Worm (Caenorhabditis elegans) whole organism, L3 larva: ENCODE data around the gene dsc-1.

Experiments used
- R02D3.7 ChIP-seq: fragments of 150-350 bp; optimal IDR thresholded peaks from 2 replicates; lab custom pipeline; 2014; ENCODE audit warnings: missing biosample characterization, missing genetic modification characterization
- ZK546.5 ChIP-seq: sonication (generic microtip); optimal IDR thresholded peaks from 2 replicates; lab custom pipeline; 2017; ENCODE audit warnings: missing biosample characterization, missing genetic modification characterization
- ama-1 ChIP-seq: fragments of 150-350 bp; optimal IDR thresholded peaks from 2 replicates; lab custom pipeline; 2018
- ceh-16 ChIP-seq: sonication (generic microtip); optimal IDR thresholded peaks from 2 replicates; lab custom pipeline; 2017; ENCODE audit warnings: missing biosample characterization, missing genetic modification characterization
- ceh-28 ChIP-seq: fragments of 150-350 bp; optimal IDR thresholded peaks from 2 replicates; lab custom pipeline; 2014; ENCODE audit warnings: missing biosample characterization, missing genetic modification reagents, missing genetic modification characterization
- ceh-82 ChIP-seq: fragments of 150-350 bp; optimal IDR thresholded peaks from 2 replicates; lab custom pipeline; 2014; ENCODE audit warnings: missing biosample characterization, missing genetic modification characterization
- elt-2 ChIP-seq: sonication (generic microtip); optimal IDR thresholded peaks from 2 replicates; lab custom pipeline; 2016; ENCODE audit warnings: missing genetic modification reagents, mild to moderate bottlenecking, missing genetic modification characterization, missing compliant biosample characterization
- eor-1 ChIP-seq, 2 experiments: fragments of 150-350 bp; optimal IDR thresholded peaks; 2 replicates each; lab custom pipeline; 2014 to 2018; ENCODE audit warnings: missing biosample characterization in 2 of 2, missing genetic modification characterization in 2 of 2
- fkh-10 ChIP-seq: sonication (generic microtip); optimal IDR thresholded peaks from 2 replicates; lab custom pipeline; 2017; ENCODE audit warnings: missing biosample characterization, missing genetic modification reagents, missing genetic modification characterization
- fkh-2 ChIP-seq: fragments of 150-350 bp; optimal IDR thresholded peaks from 2 replicates; lab custom pipeline; 2014; ENCODE audit warnings: missing biosample characterization, missing genetic modification reagents, missing genetic modification characterization
- jun-1 ChIP-seq: fragments of 150-350 bp; optimal IDR thresholded peaks from 2 replicates; lab custom pipeline; 2014; ENCODE audit warnings: missing biosample characterization, missing genetic modification reagents, missing genetic modification characterization
- lin-39 ChIP-seq: fragments of 150-350 bp; optimal IDR thresholded peaks from 2 replicates; lab custom pipeline; 2018; ENCODE audit warnings: missing biosample characterization, missing genetic modification reagents, missing genetic modification characterization
- mdl-1 ChIP-seq: fragments of 150-350 bp; optimal IDR thresholded peaks from 2 replicates; lab custom pipeline; 2014; ENCODE audit warnings: missing biosample characterization, missing genetic modification characterization
- nfya-1 ChIP-seq: sonication (generic microtip); optimal IDR thresholded peaks from 2 replicates; lab custom pipeline; 2017; ENCODE audit warnings: missing genetic modification characterization, mild to moderate bottlenecking, missing compliant biosample characterization, antibody characterized with exemption, moderate library complexity; ENCODE audit not compliant: insufficient read depth
- nhr-11 ChIP-seq: fragments of 150-350 bp; optimal IDR thresholded peaks from 2 replicates; lab custom pipeline; 2014; ENCODE audit warnings: missing biosample characterization, missing genetic modification characterization
- nhr-12 ChIP-seq: fragments of 150-350 bp; optimal IDR thresholded peaks from 2 replicates; lab custom pipeline; 2014; ENCODE audit warnings: missing biosample characterization, missing genetic modification characterization
- nhr-25 ChIP-seq: sonication (generic microtip); optimal IDR thresholded peaks from 2 replicates; lab custom pipeline; 2017; ENCODE audit warnings: missing biosample characterization, missing genetic modification characterization
- nhr-76 ChIP-seq: fragments of 150-350 bp; sonication (generic microtip); optimal IDR thresholded peaks from 5 replicates; lab custom pipeline; 2014; ENCODE audit warnings: missing biosample characterization, missing genetic modification characterization
- nhr-77 ChIP-seq: fragments of 150-350 bp; optimal IDR thresholded peaks from 2 replicates; lab custom pipeline; 2014; ENCODE audit warnings: missing biosample characterization, missing genetic modification characterization
- pha-4 ChIP-seq: fragments of 150-350 bp; optimal IDR thresholded peaks from 2 replicates; lab custom pipeline; 2014; ENCODE audit warnings: missing biosample characterization, missing genetic modification reagents, missing genetic modification characterization
- pqm-1 ChIP-seq: fragments of 150-350 bp; optimal IDR thresholded peaks from 2 replicates; lab custom pipeline; 2017; ENCODE audit warnings: missing biosample characterization, missing genetic modification characterization, inconsistent platforms
- sea-2 ChIP-seq: fragments of 150-350 bp; sonication (generic microtip); optimal IDR thresholded peaks from 4 replicates; lab custom pipeline; 2014; ENCODE audit warnings: missing biosample characterization, missing genetic modification reagents, missing genetic modification characterization
- tbx-2 ChIP-seq: sonication (generic microtip); optimal IDR thresholded peaks from 2 replicates; lab custom pipeline; 2016; ENCODE audit warnings: mild to moderate bottlenecking, missing genetic modification characterization, missing compliant biosample characterization
- unc-62 ChIP-seq: fragments of 150-350 bp; sonication (generic microtip); optimal IDR thresholded peaks from 4 replicates; lab custom pipeline; 2014; ENCODE audit warnings: missing biosample characterization, missing genetic modification reagents, missing genetic modification characterization
- zag-1 ChIP-seq: fragments of 150-350 bp; optimal IDR thresholded peaks from 2 replicates; lab custom pipeline; 2014; ENCODE audit warnings: missing biosample characterization, missing genetic modification characterization
- ztf-11 ChIP-seq: fragments of 150-350 bp; optimal IDR thresholded peaks from 2 replicates; lab custom pipeline; 2014; ENCODE audit warnings: missing biosample characterization, missing genetic modification characterization

The dsc-1 gene

ce11 chrX:14983274-14983673 is 51.4 kb downstream of the dsc-1 start, which contains the start of gene rbg-1 (continued):
- TF ChIP-seq lin-39 (tag; lab: Kevin White, UChicago) (peak; percentile 62), R02D3.7 (tag; lab: Kevin White, UChicago) (no peak), elt-2 (peak; percentile 57), ceh-16 (tag; lab: Kevin White, UChicago) (no peak), ztf-11 (tag; lab: Kevin White, UChicago) (no peak), pha-4 (tag; lab: Kevin White, UChicago) (peak; percentile 96), sea-2 (GFP tag; lab: Kevin White, UChicago) (peak; percentile 50), eor-1 (tag; optimal IDR thresholded peaks at IDR 0.05; lab: Kevin White, UChicago) (no peak), nhr-76 (no peak), ceh-82 (no peak), fkh-10 (peak; percentile 15), nhr-11 (tag; lab: Kevin White, UChicago) (no peak), jun-1 (tag; lab: Kevin White, UChicago) (peak; percentile 61), nhr-25 (tag; lab: Kevin White, UChicago) (peak; percentile 87), mdl-1 (no peak), unc-62 (GFP tag; lab: Kevin White, UChicago) (no peak), ceh-28 (tag; lab: Kevin White, UChicago) (peak; percentile 79), nhr-77 (tag; lab: Kevin White, UChicago) (no peak), pqm-1 (tag; lab: Kevin White, UChicago) (peak; percentile 35), zag-1 (no peak), tbx-2 (no peak), nfya-1 (tag; lab: Kevin White, UChicago) (peak; percentile 81), fkh-2 (tag; lab: Kevin White, UChicago) (peak; percentile 80), nhr-12 (tag; lab: Kevin White, UChicago) (no peak)

ce11 chrX:14982525-14982924 is 52.1 kb downstream of the dsc-1 start, which contains the start of gene plp-2:
Gene plp-2 (minus strand): TSS chrX:14982804.
- TF ChIP-seq ama-1 (peak; percentile 26), pha-4 (tag; lab: Kevin White, UChicago) (peak; percentile 1), ZK546.5 (no peak)
- TF ChIP-seq, all 47 proteins: peak for 2

- peak; percentile 38 for TF ChIP-seq elt-2
These were observed 53.0 kb downstream of the dsc-1 start for ce11 chrX:14981620-14982019.
